Worm (Caenorhabditis elegans): ENCODE measurements around the gene srsx-33.
A peak's percentile ranks its signal among the peaks of the same experiment; 100 is the strongest.

The srsx-33 gene

ce11 chrV:11241580-11241979, 10.7 kb downstream of the srsx-33 start, which contains the start of gene pgap-1:
TSS of gene pgap-1 (plus strand) at chrV:11241880.
- no peak for TF ChIP-seq npax-4 (tag; optimal IDR thresholded peaks at IDR 0.05)
- no peak for TF ChIP-seq ttx-3 (tag; optimal IDR thresholded peaks at IDR 0.05)
- TF ChIP-seq ets-4 (tag; optimal IDR thresholded peaks at IDR 0.05), result no peak
- TF ChIP-seq gmeb-2 (tag; optimal IDR thresholded peaks at IDR 0.05), result no peak
- TF ChIP-seq hlh-15 (tag; optimal IDR thresholded peaks at IDR 0.05), result no peak
- no peak for TF ChIP-seq sox-2 (GFP tag; IDR thresholded peaks at IDR 0.05)
- no peak for TF ChIP-seq unc-86 (tag; optimal IDR thresholded peaks at IDR 0.05)
- TF ChIP-seq C38D4.7 (GFP tag; optimal IDR thresholded peaks at IDR 0.05), result no peak
- TF ChIP-seq T23F11.4 (GFP tag; optimal IDR thresholded peaks at IDR 0.05), result no peak
- no peak for TF ChIP-seq pqm-1 (tag; optimal IDR thresholded peaks at IDR 0.05)

- TF ChIP-seq npax-4 (tag; optimal IDR thresholded peaks at IDR 0.05) (peak; percentile 41), fax-1 (tag; optimal IDR thresholded peaks at IDR 0.05) (peak; percentile 66), pha-4 (tag; optimal IDR thresholded peaks at IDR 0.05) (no peak), ama-1 (optimal IDR thresholded peaks at IDR 0.05) (no peak), ceh-6 (GFP tag; optimal IDR thresholded peaks at IDR 0.05) (peak; percentile 65), unc-55 (GFP tag; optimal IDR thresholded peaks at IDR 0.05) (no peak), ceh-30 (tag; optimal IDR thresholded peaks at IDR 0.05) (no peak), elt-4 (tag; optimal IDR thresholded peaks at IDR 0.05) (no peak), K02D7.2 (tag; optimal IDR thresholded peaks at IDR 0.05) (peak; percentile 62), ref-2 (tag; optimal IDR thresholded peaks at IDR 0.05) (peak; percentile 65), ttx-3 (tag; optimal IDR thresholded peaks at IDR 0.05) (peak; percentile 75), mec-3 (tag; optimal IDR thresholded peaks at IDR 0.05; ENCODE audit: borderline replicate concordance) (no peak), sdc-2 (tag; optimal IDR thresholded peaks at IDR 0.05) (peak; percentile 53), hlh-15 (tag; optimal IDR thresholded peaks at IDR 0.05) (peak; percentile 70), ceh-14 (tag; optimal IDR thresholded peaks at IDR 0.05) (peak; percentile 85), pax-1 (tag; optimal IDR thresholded peaks at IDR 0.05) (peak; percentile 25), ceh-34 (tag; optimal IDR thresholded peaks at IDR 0.05) (peak; percentile 87), che-1 (tag; optimal IDR thresholded peaks at IDR 0.05) (peak; percentile 59), T23F11.4 (GFP tag; optimal IDR thresholded peaks at IDR 0.05) (peak; percentile 22), sox-2 (GFP tag; IDR thresholded peaks at IDR 0.05) (peak; percentile 46), elt-2 (tag; optimal IDR thresholded peaks at IDR 0.05) (peak; percentile 90), C38D4.7 (GFP tag; optimal IDR thresholded peaks at IDR 0.05) (peak; percentile 64), ceh-19 (GFP tag; optimal IDR thresholded peaks at IDR 0.05) (peak; percentile 66), fkh-6 (tag; optimal IDR thresholded peaks at IDR 0.05) (peak; percentile 79), ceh-48 (tag; optimal IDR thresholded peaks at IDR 0.05) (peak; percentile 27), pha-2 (tag; optimal IDR thresholded peaks at IDR 0.05) (no peak), syd-9 (tag; optimal IDR thresholded peaks at IDR 0.05) (peak; percentile 74), madf-2 (tag; optimal IDR thresholded peaks at IDR 0.05) (peak; percentile 38), ceh-22 (tag; optimal IDR thresholded peaks at IDR 0.05) (no peak), hlh-13 (GFP tag; optimal IDR thresholded peaks at IDR 0.05) (peak; percentile 40), zip-5 (tag; optimal IDR thresholded peaks at IDR 0.05) (peak; percentile 68), ceh-2 (tag; optimal IDR thresholded peaks at IDR 0.05) (peak; percentile 79), lim-6 (tag; optimal IDR thresholded peaks at IDR 0.05) (peak; percentile 42), lin-11 (tag; optimal IDR thresholded peaks at IDR 0.05) (peak; percentile 17), unc-3 (GFP tag; conservative IDR thresholded peaks at IDR 0.05) (peak; percentile 55; the same call in 1 of the 2 replicates), unc-3 (tag; optimal IDR thresholded peaks at IDR 0.05) (peak; percentile 68), pqm-1 (tag; optimal IDR thresholded peaks at IDR 0.05) (no peak), ceh-18 (tag; optimal IDR thresholded peaks at IDR 0.05) (peak; percentile 24), nhr-232 (tag; optimal IDR thresholded peaks at IDR 0.05) (peak; percentile 66), pros-1 (tag; optimal IDR thresholded peaks at IDR 0.05) (no peak), ceh-24 (tag; optimal IDR thresholded peaks at IDR 0.05) (peak; percentile 26), ceh-31 (tag; optimal IDR thresholded peaks at IDR 0.05) (peak; percentile 82), pag-3 (tag; optimal IDR thresholded peaks at IDR 0.05; ENCODE audit: borderline replicate concordance) (no peak), ztf-16 (tag; optimal IDR thresholded peaks at IDR 0.05) (peak; percentile 82), hlh-6 (tag; optimal IDR thresholded peaks at IDR 0.05) (peak; percentile 81), rnt-1 (tag; optimal IDR thresholded peaks at IDR 0.05) (peak; percentile 76), tbx-7 (tag; optimal IDR thresholded peaks at IDR 0.05) (no peak), odd-2 (tag; optimal IDR thresholded peaks at IDR 0.05) (peak; percentile 70)
Measured at ce11 chrV:11239187-11239725, 13.1 kb downstream of the srsx-33 start, which contains the start of the genes dvc-1 and ima-1. TSS of gene dvc-1 (minus strand) at chrV:11239331. TSS of gene ima-1 (plus strand) at chrV:11239675.

All from whole organism, late embryonic.